Worm (Caenorhabditis elegans): ENCODE measurements around the gene dhs-14.
A peak's percentile ranks its signal among the peaks of the same experiment; 100 is the strongest.

dhs-14 gene

DNA sequence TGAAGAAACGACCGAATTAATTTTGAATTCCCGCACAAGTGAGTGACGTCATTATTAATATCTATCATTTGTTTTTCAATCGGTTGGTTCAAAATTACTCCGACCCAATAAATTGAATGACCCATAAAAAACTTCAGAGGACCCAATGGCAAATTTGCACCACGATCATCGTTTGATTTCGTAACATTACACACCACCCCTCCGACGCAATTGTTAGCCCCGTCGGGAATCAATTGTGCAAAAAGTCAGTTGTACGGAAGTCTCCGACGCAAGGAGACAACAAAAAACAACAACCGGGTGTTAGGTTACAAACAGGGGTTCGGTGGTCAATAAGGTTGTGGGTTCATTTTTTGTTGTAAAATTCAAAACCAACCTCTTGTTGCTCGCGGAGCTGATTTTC is 37.0 kb upstream of the dhs-14 start:
- TF ChIP-seq nhr-129 (tag; optimal IDR thresholded peaks at IDR 0.05) (peak; percentile 43), dmd-4 (tag; optimal IDR thresholded peaks at IDR 0.05) (no peak), fos-1 (tag; optimal IDR thresholded peaks at IDR 0.05) (no peak), skn-1 (tag; optimal IDR thresholded peaks at IDR 0.05) (no peak)

DNA sequence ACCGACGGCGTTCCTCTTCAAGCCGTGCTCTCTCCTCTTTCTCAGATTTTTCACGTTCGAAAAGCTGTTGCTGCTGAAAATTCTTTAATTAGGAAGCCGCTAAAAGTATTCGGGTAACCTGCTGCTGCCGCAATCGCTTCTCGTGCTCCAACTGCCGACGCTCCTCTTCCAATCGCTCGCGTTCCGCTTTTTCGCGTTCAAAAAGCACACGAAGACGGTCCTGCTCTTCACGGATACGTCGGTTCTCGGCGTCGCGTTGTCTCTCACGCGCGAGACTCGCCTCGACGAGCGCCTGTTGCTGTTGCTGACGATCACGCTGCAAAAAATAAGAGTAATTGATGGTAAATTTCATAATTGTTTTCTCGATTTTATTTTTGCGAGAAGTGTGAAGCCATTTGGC is 35.7 kb upstream of the dhs-14 start:
- TF ChIP-seq ZK546.5 (tag; optimal IDR thresholded peaks at IDR 0.05) (no peak), nhr-129 (tag; optimal IDR thresholded peaks at IDR 0.05) (no peak), dmd-4 (tag; optimal IDR thresholded peaks at IDR 0.05) (no peak), sma-3 (GFP tag; optimal IDR thresholded peaks at IDR 0.05) (no peak), unc-39 (tag; optimal IDR thresholded peaks at IDR 0.05) (no peak), egl-27 (tag; optimal IDR thresholded peaks at IDR 0.05) (no peak), nhr-77 (tag; optimal IDR thresholded peaks at IDR 0.05) (no peak), ztf-4 (tag; optimal IDR thresholded peaks at IDR 0.05) (no peak), lin-13 (GFP tag; optimal IDR thresholded peaks at IDR 0.05) (no peak), elt-1 (tag; optimal IDR thresholded peaks at IDR 0.05) (no peak), lin-11 (tag; optimal IDR thresholded peaks at IDR 0.05) (no peak), unc-55 (GFP tag; optimal IDR thresholded peaks at IDR 0.05) (no peak), gmeb-1 (tag; optimal IDR thresholded peaks at IDR 0.05) (no peak), snpc-4 (tag; optimal IDR thresholded peaks at IDR 0.05) (no peak), ama-1 (optimal IDR thresholded peaks at IDR 0.05) (no peak), mbf-1 (tag; optimal IDR thresholded peaks at IDR 0.05) (no peak)

DNA sequence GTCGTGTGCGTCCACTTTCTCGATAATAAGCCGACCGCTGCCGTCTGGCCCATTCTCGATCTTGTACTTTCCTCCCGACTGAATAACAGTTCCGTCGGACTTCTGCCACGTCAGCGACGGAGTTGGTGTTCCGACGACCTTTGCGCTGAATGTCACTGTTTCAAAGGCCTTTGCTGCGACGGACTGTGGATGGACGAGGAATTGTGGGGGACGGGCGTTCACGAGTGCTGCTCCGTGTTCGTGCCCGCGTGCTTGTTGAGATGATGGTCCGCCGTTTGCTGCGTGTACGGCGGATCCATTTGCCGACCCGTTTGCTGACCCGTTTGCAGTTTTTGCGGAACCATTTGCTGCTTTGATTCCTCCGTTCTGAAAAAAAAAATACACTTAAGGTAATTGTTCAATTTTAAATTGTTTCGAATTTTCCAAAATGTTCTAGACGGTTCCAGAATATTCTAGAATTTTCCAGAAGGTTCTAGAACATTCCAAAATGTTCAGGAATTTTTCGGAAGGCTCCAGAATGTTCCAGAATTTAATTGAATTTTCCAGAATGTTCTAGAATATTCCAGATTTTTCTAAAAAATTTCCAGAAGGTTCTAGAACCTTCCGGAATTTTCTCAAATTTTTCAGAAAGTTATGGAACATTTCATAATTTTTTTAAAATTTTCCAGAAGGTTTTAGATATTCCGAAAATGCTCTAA is 34.3 kb upstream of the dhs-14 start:
- TF ChIP-seq nhr-12 (tag; optimal IDR thresholded peaks at IDR 0.05) = no peak
- no peak for TF ChIP-seq nhr-21 (tag; optimal IDR thresholded peaks at IDR 0.05)
- TF ChIP-seq aly-2 (tag; optimal IDR thresholded peaks at IDR 0.05) = no peak

DNA sequence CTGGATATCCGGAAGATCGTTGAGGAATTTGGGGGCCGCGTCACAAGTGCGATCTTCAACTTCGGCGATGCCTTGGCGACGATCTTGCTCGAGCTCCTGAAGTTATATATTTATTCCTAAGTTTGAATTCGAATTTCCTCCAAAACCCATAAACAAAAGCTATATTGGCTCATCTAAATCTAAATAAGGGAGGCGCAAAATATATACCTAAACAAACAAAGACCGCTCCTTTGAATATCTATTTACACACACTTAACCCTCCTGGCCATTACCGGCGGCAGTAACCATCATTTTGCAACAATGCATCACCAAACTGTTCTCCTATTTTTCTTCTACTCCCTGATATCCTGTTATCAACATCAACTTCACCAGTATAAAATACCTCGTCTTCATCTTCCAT is 31.0 kb upstream of the dhs-14 start, which contains the start of gene F54E2.2:
TSS of gene F54E2.2 (plus strand) at position 301 of the 400 bp plus-strand sequence.
- no peak for TF ChIP-seq fos-1 (tag; optimal IDR thresholded peaks at IDR 0.05)
- no peak for TF ChIP-seq nhr-129 (tag; optimal IDR thresholded peaks at IDR 0.05)
- TF ChIP-seq F13H6.1 (tag; optimal IDR thresholded peaks at IDR 0.05) = no peak
- TF ChIP-seq nhr-23 (tag; optimal IDR thresholded peaks at IDR 0.05) = no peak
- no peak for TF ChIP-seq unc-55 (GFP tag; optimal IDR thresholded peaks at IDR 0.05)
- no peak for TF ChIP-seq dmd-4 (tag; optimal IDR thresholded peaks at IDR 0.05)

DNA sequence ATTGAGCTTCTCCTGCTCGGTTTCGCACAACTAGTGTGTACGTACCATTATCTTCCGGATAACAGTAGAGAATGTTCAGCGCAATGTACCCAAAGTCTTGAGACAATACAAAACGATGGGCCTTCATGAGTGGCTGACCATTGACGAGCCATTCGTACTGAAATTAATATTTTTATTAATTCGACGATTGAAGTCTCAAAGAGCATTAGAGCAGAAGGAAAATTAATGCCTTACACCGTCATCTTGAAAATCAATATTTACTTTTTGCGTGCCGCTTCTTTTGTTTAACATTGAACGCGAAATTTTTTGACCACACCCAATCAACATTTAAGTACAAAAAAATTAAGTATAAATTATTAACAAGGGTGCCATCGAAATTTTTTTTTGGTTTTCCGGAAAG is 28.0 kb upstream of the dhs-14 start:
- TF ChIP-seq sma-3 (GFP tag; optimal IDR thresholded peaks at IDR 0.05) (no peak), lin-13 (GFP tag; optimal IDR thresholded peaks at IDR 0.05) (no peak), snpc-4 (tag; optimal IDR thresholded peaks at IDR 0.05) (no peak), blmp-1 (tag; optimal IDR thresholded peaks at IDR 0.05; ENCODE audit: insufficient read depth) (no peak), nhr-10 (tag; optimal IDR thresholded peaks at IDR 0.05) (no peak), gmeb-1 (tag; optimal IDR thresholded peaks at IDR 0.05) (no peak), lsy-2 (tag; optimal IDR thresholded peaks at IDR 0.05) (no peak), ztf-4 (tag; optimal IDR thresholded peaks at IDR 0.05) (no peak), nhr-237 (tag; optimal IDR thresholded peaks at IDR 0.05) (no peak), zag-1 (tag; optimal IDR thresholded peaks at IDR 0.05) (no peak), dmd-4 (tag; optimal IDR thresholded peaks at IDR 0.05) (no peak), crh-2 (tag; optimal IDR thresholded peaks at IDR 0.05) (no peak), nhr-12 (tag; optimal IDR thresholded peaks at IDR 0.05) (no peak), mdl-1 (tag; optimal IDR thresholded peaks at IDR 0.05) (no peak), nhr-77 (tag; optimal IDR thresholded peaks at IDR 0.05) (no peak)

DNA sequence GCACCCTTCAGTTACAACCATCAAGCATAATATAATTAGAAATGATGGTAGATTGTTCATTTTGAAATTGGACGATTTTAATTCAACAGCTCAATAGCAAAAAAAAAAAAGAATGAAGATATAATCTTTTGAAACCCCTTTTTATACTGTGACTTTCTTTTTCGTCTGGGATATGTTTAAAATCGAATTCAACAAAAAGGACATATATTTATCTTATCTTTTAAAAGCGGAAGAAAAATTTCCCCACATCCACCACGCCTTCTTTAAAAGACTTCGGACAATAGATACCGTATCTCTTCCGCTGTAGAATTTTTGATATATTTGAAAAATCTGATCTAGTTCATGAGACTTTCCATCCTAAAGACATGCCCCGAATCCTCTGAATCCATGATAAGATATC is 15.8 kb upstream of the dhs-14 start, which contains the start of gene R05D8.11:
TSS of gene R05D8.11 (minus strand) at position 101 of the 400 bp plus-strand sequence.
- TF ChIP-seq crh-2 (tag; optimal IDR thresholded peaks at IDR 0.05) = no peak
- no peak for TF ChIP-seq gmeb-1 (tag; optimal IDR thresholded peaks at IDR 0.05)
- no peak for TF ChIP-seq F13H6.1 (tag; optimal IDR thresholded peaks at IDR 0.05)
- TF ChIP-seq ZK546.5 (tag; optimal IDR thresholded peaks at IDR 0.05) = no peak
- TF ChIP-seq nhr-21 (tag; optimal IDR thresholded peaks at IDR 0.05) = no peak
- TF ChIP-seq R02D3.7 (tag; optimal IDR thresholded peaks at IDR 0.05) = no peak
- TF ChIP-seq lin-13 (GFP tag; optimal IDR thresholded peaks at IDR 0.05) = no peak
- no peak for TF ChIP-seq nhr-12 (tag; optimal IDR thresholded peaks at IDR 0.05)
- TF ChIP-seq sma-3 (GFP tag; optimal IDR thresholded peaks at IDR 0.05) = no peak
- no peak for TF ChIP-seq nhr-10 (tag; optimal IDR thresholded peaks at IDR 0.05)
- TF ChIP-seq skn-1 (tag; optimal IDR thresholded peaks at IDR 0.05) = no peak
- no peak for TF ChIP-seq dmd-4 (tag; optimal IDR thresholded peaks at IDR 0.05)
- TF ChIP-seq C34F6.9 (tag; optimal IDR thresholded peaks at IDR 0.05) = no peak
- TF ChIP-seq mab-5 (tag; optimal IDR thresholded peaks at IDR 0.05) = no peak
- TF ChIP-seq ztf-1 (GFP tag; conservative IDR thresholded peaks at IDR 0.05) = no peak

All from whole organism, L2 larva.